6 fruit fly cellular contexts compared by ENCODE assay signal in the genomic region with DNA sequence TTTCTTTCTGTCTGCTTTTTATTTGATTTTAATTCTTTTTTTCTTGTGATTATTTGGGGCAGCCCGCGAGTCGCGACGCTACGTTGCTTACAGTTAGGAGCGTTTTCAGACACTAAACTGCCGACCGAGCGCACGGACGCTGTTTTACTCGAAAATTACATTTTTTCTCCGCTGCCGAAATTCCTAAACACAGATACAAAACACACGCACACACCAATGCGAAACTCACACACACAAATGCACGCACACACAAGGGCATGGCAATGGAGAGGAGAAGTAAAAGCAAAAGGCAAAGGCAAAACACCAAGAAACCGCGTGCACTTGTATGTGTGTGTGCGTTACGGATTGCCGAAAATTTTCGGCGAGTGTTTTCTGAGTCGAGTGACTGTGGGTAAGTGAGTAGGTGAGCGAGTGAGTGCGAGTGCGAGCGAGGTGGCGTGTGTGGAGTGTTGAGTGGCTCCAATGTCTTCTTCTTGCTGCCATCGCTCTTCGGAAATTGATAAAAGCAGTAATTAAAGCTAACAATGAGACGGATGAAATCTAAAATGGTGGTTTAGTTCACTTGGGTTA.
TF ChIP-seq lines count a peak whose summit lies in the region.

No protein-coding gene starts in this region.

- no peak for TF ChIP-seq CTCF in whole organism, embryonic (GFP tag; optimal IDR thresholded peaks at IDR 0.05; lab: Kevin White, UChicago)

TF ChIP-seq in Kc167, 6 proteins besides CTCF, POLR2A, EP300 and RAD21:
- no peak for TF ChIP-seq Myc (optimal IDR thresholded peaks at IDR 0.05; lab: Kevin White, UChicago)
- peak; percentile 41 for TF ChIP-seq psq (optimal IDR thresholded peaks at IDR 0.05; lab: Kevin White, UChicago)
- no peak for TF ChIP-seq insv (optimal IDR thresholded peaks at IDR 0.05; lab: Kevin White, UChicago)
- TF ChIP-seq Sin3A (optimal IDR thresholded peaks at IDR 0.05; lab: Kevin White, UChicago): no peak
- no peak for TF ChIP-seq h (optimal IDR thresholded peaks at IDR 0.05; lab: Kevin White, UChicago)

TF ChIP-seq in whole organism, 6 proteins besides CTCF, POLR2A, EP300 and RAD21:
- TF ChIP-seq pan (optimal IDR thresholded peaks at IDR 0.05; lab: Kevin White, UChicago) (no peak), EcR (GFP tag; optimal IDR thresholded peaks at IDR 0.05; lab: Kevin White, UChicago) (no peak), CG8478 (optimal IDR thresholded peaks at IDR 0.05; lab: Kevin White, UChicago) (peak; percentile 14), psq (optimal IDR thresholded peaks at IDR 0.05; lab: Kevin White, UChicago) (no peak), usp (GFP tag; optimal IDR thresholded peaks at IDR 0.05; lab: Kevin White, UChicago) (no peak), Dll (optimal IDR thresholded peaks at IDR 0.05; lab: Kevin White, UChicago) (peak; percentile 36)
TF ChIP-seq in whole organism: peak in this region for 2.

TF ChIP-seq in whole organism, adult, 20 proteins besides CTCF, POLR2A, EP300 and RAD21:
- peak; percentile 95 for TF ChIP-seq pad (GFP tag; optimal IDR thresholded peaks at IDR 0.05; lab: Kevin White, UChicago)
- TF ChIP-seq CG7101 (tag; optimal IDR thresholded peaks at IDR 0.05; lab: Kevin White, UChicago): no peak
- TF ChIP-seq tj (GFP tag; optimal IDR thresholded peaks at IDR 0.05; lab: Kevin White, UChicago): peak; percentile 57

TF ChIP-seq in whole organism, embryonic, 481 proteins besides CTCF, POLR2A, EP300 and RAD21 (continues in another document):
- TF ChIP-seq Hey (tag; optimal IDR thresholded peaks at IDR 0.05; lab: Kevin White, UChicago) (peak; percentile 13), sug (tag; optimal IDR thresholded peaks at IDR 0.05; lab: Kevin White, UChicago) (peak; percentile 37), inv (GFP tag; IDR thresholded peaks at IDR 0.05; lab: Robert Waterston, UW; ENCODE audit: partially characterized antibody) (0 out of 2 replicates have a peak, but pooled peaks have one; percentile 15), tna (GFP tag; IDR thresholded peaks at IDR 0.05; lab: Robert Waterston, UW; ENCODE audit: partially characterized antibody) (0 out of 2 replicates have a peak, but pooled peaks have one; percentile 16), CG8478 (optimal IDR thresholded peaks at IDR 0.05; lab: Kevin White, UChicago) (peak; percentile 92), Rfx (GFP tag; IDR thresholded peaks at IDR 0.05; lab: Robert Waterston, UW) (peak; percentile 20; the same call in 1 of the 2 replicates), sd (tag; optimal IDR thresholded peaks at IDR 0.05; lab: Kevin White, UChicago) (peak; percentile 98), CG4360 (GFP tag; IDR thresholded peaks at IDR 0.05; lab: Robert Waterston, UW) (peak; percentile 8; the same call in 1 of the 2 replicates), seq (GFP tag; IDR thresholded peaks at IDR 0.05; lab: Robert Waterston, UW) (peak; percentile 25; the same call in 1 of the 2 replicates), CG32767 (GFP tag; IDR thresholded peaks at IDR 0.05; lab: Robert Waterston, UW) (0 out of 2 replicates have a peak, but pooled peaks have one; percentile 10), HmgD (GFP tag; optimal IDR thresholded peaks at IDR 0.05; lab: Kevin White, UChicago) (peak; percentile 33), Hr51 (GFP tag; optimal IDR thresholded peaks at IDR 0.05; lab: Kevin White, UChicago) (peak in 1 of 2 experiments; percentile 49), abd-A (tag; optimal IDR thresholded peaks at IDR 0.05; lab: Kevin White, UChicago) (peak; percentile 63), CG4328 (GFP tag; optimal IDR thresholded peaks at IDR 0.05; lab: Kevin White, UChicago) (no peak), E2f2 (GFP tag; IDR thresholded peaks at IDR 0.05; lab: Robert Waterston, UW) (peak; percentile 16; the same call in 1 of the 2 replicates), CG3163 (GFP tag; optimal IDR thresholded peaks at IDR 0.05; lab: Kevin White, UChicago) (peak; percentile 37), CG13894 (tag; optimal IDR thresholded peaks at IDR 0.05; lab: Kevin White, UChicago) (peak; percentile 27), zen (tag; optimal IDR thresholded peaks at IDR 0.05; lab: Kevin White, UChicago) (peak; percentile 6), sqz (GFP tag; optimal IDR thresholded peaks at IDR 0.05; lab: Kevin White, UChicago) (peak; percentile 27), CG8765 (GFP tag; IDR thresholded peaks at IDR 0.05; lab: Robert Waterston, UW) (0 out of 2 replicates have a peak, but pooled peaks have one; percentile 13), CG12299 (tag; optimal IDR thresholded peaks at IDR 0.05; lab: Kevin White, UChicago) (no peak)

TF ChIP-seq in whole organism, prepupa, 60 proteins besides CTCF, POLR2A, EP300 and RAD21:
- TF ChIP-seq eg (GFP tag; IDR thresholded peaks at IDR 0.05; lab: Robert Waterston, UW): 0 out of 3 replicates have a peak, but pooled peaks have one; percentile 19
- TF ChIP-seq CG6854 (GFP tag; optimal IDR thresholded peaks at IDR 0.05; lab: Kevin White, UChicago): peak; percentile 15
- TF ChIP-seq fkh (GFP tag; optimal IDR thresholded peaks at IDR 0.05; lab: Kevin White, UChicago): peak; percentile 30
- no peak for TF ChIP-seq Lpt (GFP tag; optimal IDR thresholded peaks at IDR 0.05; lab: Kevin White, UChicago)
- TF ChIP-seq Hr4 (GFP tag; optimal IDR thresholded peaks at IDR 0.05; lab: Kevin White, UChicago): no peak
- TF ChIP-seq Eip78C (GFP tag; lab: Kevin White, UChicago): peak; percentile 55

TF ChIP-seq in whole organism, wandering third instar larva, 38 proteins besides CTCF, POLR2A, EP300 and RAD21:
- TF ChIP-seq Hr78 (GFP tag; optimal IDR thresholded peaks at IDR 0.05; lab: Kevin White, UChicago) (peak; percentile 85), ey (GFP tag; optimal IDR thresholded peaks at IDR 0.05; lab: Kevin White, UChicago) (no peak), Rel (GFP tag; optimal IDR thresholded peaks at IDR 0.05; lab: Kevin White, UChicago) (peak; percentile 21), Rel (tag; optimal IDR thresholded peaks at IDR 0.05; lab: Kevin White, UChicago) (peak; percentile 20), Abd-B (GFP tag; optimal IDR thresholded peaks at IDR 0.05; lab: Kevin White, UChicago) (peak; percentile 74), Hnf4 (GFP tag; optimal IDR thresholded peaks at IDR 0.05; lab: Kevin White, UChicago) (peak; percentile 10), N (GFP tag; optimal IDR thresholded peaks at IDR 0.05; lab: Kevin White, UChicago) (peak; percentile 99), h (GFP tag; optimal IDR thresholded peaks at IDR 0.05; lab: Kevin White, UChicago) (no peak), dl (GFP tag; optimal IDR thresholded peaks at IDR 0.05; lab: Kevin White, UChicago; ENCODE audit: insufficient read depth in 1 of 2, partially characterized antibody in 2 of 2) (peak; percentile 40 to 44), OdsH (GFP tag; optimal IDR thresholded peaks at IDR 0.05; lab: Kevin White, UChicago) (peak; percentile 14), psq (GFP tag; optimal IDR thresholded peaks at IDR 0.05; lab: Kevin White, UChicago) (peak; percentile 76), tai (GFP tag; optimal IDR thresholded peaks at IDR 0.05; lab: Kevin White, UChicago) (no peak), Hr83 (GFP tag; optimal IDR thresholded peaks at IDR 0.05; lab: Kevin White, UChicago; ENCODE audit: poor library complexity, severe bottlenecking) (peak; percentile 13), CrebA (GFP tag; optimal IDR thresholded peaks at IDR 0.05; lab: Kevin White, UChicago; ENCODE audit: borderline replicate concordance) (peak; percentile 58), fru (GFP tag; optimal IDR thresholded peaks at IDR 0.05; lab: Kevin White, UChicago) (peak; percentile 41), Sp1 (GFP tag; optimal IDR thresholded peaks at IDR 0.05; lab: Kevin White, UChicago) (peak; percentile 19)
TF ChIP-seq in whole organism, wandering third instar larva: peak in this region for 12.
